Fruit fly (Drosophila melanogaster) whole organism, embryonic: Measurements from ENCODE around the gene Cul2.
A peak's percentile ranks its signal among the peaks of the same experiment; 100 is the strongest.

Experiments
- Adf1 ChIP-seq: fragments of 200-800 bp; sonication (Bioruptor generic); IDR thresholded peaks from 2 replicates; pipeline ENCODE4 v1.3.6; 2022; ENCODE audit warnings: missing biosample characterization, missing genetic modification characterization
- Aef1 ChIP-seq: fragments of 200-800 bp; sonication (Bioruptor generic); IDR thresholded peaks from 3 replicates; pipeline ENCODE4 v1.3.6; 2022; ENCODE audit warnings: missing biosample characterization, missing genetic modification characterization
- Atf-2 ChIP-seq: fragments of 200-800 bp; sonication (Bioruptor generic); optimal IDR thresholded peaks from 2 replicates; lab custom pipeline; 2016; ENCODE audit warnings: missing biosample characterization, missing genetic modification characterization
- BEAF-32 ChIP-seq: fragments of 200-800 bp; sonication (Bioruptor generic); optimal IDR thresholded peaks from 3 replicates; lab custom pipeline; 2017; ENCODE audit warnings: missing biosample characterization, missing genetic modification characterization, mild to moderate bottlenecking, moderate library complexity, missing genetic modification reagents
- CG10979 ChIP-seq: fragments of 200-800 bp; sonication (Bioruptor generic); optimal IDR thresholded peaks from 2 replicates; lab custom pipeline; 2018; ENCODE audit warnings: missing biosample characterization, mild to moderate bottlenecking, missing genetic modification characterization, moderate library complexity
- CG11093 ChIP-seq: fragments of 200-800 bp; sonication (Bioruptor generic); IDR thresholded peaks from 3 replicates; pipeline ENCODE4 v1.3.6; 2022; ENCODE audit warnings: missing biosample characterization, missing genetic modification characterization
- CG11247 ChIP-seq: fragments of 200-800 bp; sonication (Bioruptor generic); IDR thresholded peaks from 2 replicates; pipeline ENCODE4 v1.3.6; 2022; ENCODE audit warnings: missing biosample characterization, missing genetic modification characterization
- CG11504 ChIP-seq: fragments of 200-800 bp; sonication (Bioruptor generic); optimal IDR thresholded peaks from 3 replicates; lab custom pipeline; 2019; ENCODE audit warnings: missing biosample characterization, mild to moderate bottlenecking, missing genetic modification characterization, moderate library complexity
- CG12391 ChIP-seq: fragments of 200-800 bp; sonication (Bioruptor generic); optimal IDR thresholded peaks from 3 replicates; lab custom pipeline; 2018; ENCODE audit warnings: missing biosample characterization, mild to moderate bottlenecking, missing genetic modification characterization, moderate library complexity
- CG12659 ChIP-seq: fragments of 200-800 bp; sonication (Bioruptor generic); optimal IDR thresholded peaks from 3 replicates; lab custom pipeline; 2017; ENCODE audit warnings: mild to moderate bottlenecking, missing biosample characterization, missing genetic modification reagents, missing genetic modification characterization
- CG14667 ChIP-seq: fragments of 200-800 bp; sonication (Bioruptor generic); IDR thresholded peaks from 2 replicates; pipeline ENCODE4 v1.3.6; 2022; ENCODE audit warnings: missing biosample characterization, missing genetic modification characterization
- CG16813 ChIP-seq: fragments of 200-800 bp; sonication (Bioruptor generic); IDR thresholded peaks from 3 replicates; pipeline ENCODE4 v1.3.6; 2022; ENCODE audit warnings: missing biosample characterization, missing genetic modification characterization; ENCODE audit not compliant: partially characterized antibody
- CG18476 ChIP-seq: fragments of 200-800 bp; sonication (Bioruptor generic); optimal IDR thresholded peaks from 2 replicates; lab custom pipeline; 2016; ENCODE audit warnings: missing biosample characterization, mild to moderate bottlenecking, missing genetic modification characterization
- CG2116 ChIP-seq: fragments of 200-800 bp; sonication (Bioruptor generic); optimal IDR thresholded peaks from 3 replicates; lab custom pipeline; 2018; ENCODE audit warnings: missing biosample characterization, mild to moderate bottlenecking, missing genetic modification characterization
- CG31365 ChIP-seq: fragments of 200-800 bp; sonication (Bioruptor generic); optimal IDR thresholded peaks from 2 replicates; lab custom pipeline; 2018; ENCODE audit warnings: missing biosample characterization, mild to moderate bottlenecking, missing genetic modification characterization
- CG31441 ChIP-seq: fragments of 200-800 bp; sonication (Bioruptor generic); IDR thresholded peaks from 2 replicates; pipeline ENCODE4 v1.3.6; 2022; ENCODE audit warnings: missing biosample characterization, missing genetic modification characterization
- CG34224 ChIP-seq: fragments of 200-800 bp; sonication (Bioruptor generic); IDR thresholded peaks from 3 replicates; pipeline ENCODE4 v1.3.6; 2022; ENCODE audit warnings: missing biosample characterization, missing genetic modification characterization; ENCODE audit not compliant: partially characterized antibody
- CG6689 ChIP-seq: fragments of 200-800 bp; sonication (Bioruptor generic); IDR thresholded peaks from 2 replicates; pipeline ENCODE4 v1.3.6; 2022; ENCODE audit warnings: missing biosample characterization, missing genetic modification characterization
- CG6813 ChIP-seq: fragments of 200-800 bp; sonication (Bioruptor generic); optimal IDR thresholded peaks from 2 replicates; lab custom pipeline; 2017; ENCODE audit warnings: missing biosample characterization, missing genetic modification characterization, mild to moderate bottlenecking, moderate library complexity, missing genetic modification reagents
- CG7928 ChIP-seq: fragments of 200-800 bp; sonication (Bioruptor generic); optimal IDR thresholded peaks from 2 replicates; lab custom pipeline; 2017; ENCODE audit warnings: missing biosample characterization, mild to moderate bottlenecking, missing genetic modification characterization
- Dbx ChIP-seq: fragments of 200-800 bp; sonication (Bioruptor generic); IDR thresholded peaks from 3 replicates; pipeline ENCODE4 v1.3.6; 2022; ENCODE audit warnings: missing biosample characterization, missing genetic modification characterization
- Dll ChIP-seq: fragments of 200-800 bp; sonication (Bioruptor generic); IDR thresholded peaks from 4 replicates; pipeline ENCODE4 v1.3.6; 2022; ENCODE audit warnings: missing biosample characterization, missing genetic modification characterization; ENCODE audit not compliant: partially characterized antibody
- Dref ChIP-seq: fragments of 200-800 bp; sonication (Bioruptor generic); IDR thresholded peaks from 2 replicates; pipeline ENCODE4 v1.3.6; 2022; ENCODE audit warnings: missing biosample characterization, missing genetic modification characterization
- Ets97D ChIP-seq: fragments of 200-800 bp; sonication (Bioruptor generic); optimal IDR thresholded peaks from 3 replicates; lab custom pipeline; 2016; ENCODE audit warnings: missing biosample characterization, missing genetic modification characterization
- Lhr ChIP-seq: fragments of 200-800 bp; sonication (Bioruptor generic); optimal IDR thresholded peaks from 3 replicates; lab custom pipeline; 2017; ENCODE audit warnings: mild to moderate bottlenecking, missing biosample characterization, missing genetic modification reagents, missing genetic modification characterization
- PHDP ChIP-seq: fragments of 200-800 bp; sonication (Bioruptor generic); optimal IDR thresholded peaks from 3 replicates; lab custom pipeline; 2018; ENCODE audit warnings: missing biosample characterization, mild to moderate bottlenecking, missing genetic modification characterization, moderate library complexity
- Ravus ChIP-seq: fragments of 200-800 bp; sonication (Bioruptor generic); IDR thresholded peaks from 2 replicates; pipeline ENCODE4 v1.3.6; 2022; ENCODE audit warnings: missing biosample characterization, missing genetic modification characterization
- YL-1 ChIP-seq: fragments of 200-800 bp; sonication (Bioruptor generic); optimal IDR thresholded peaks from 3 replicates; lab custom pipeline; 2017; ENCODE audit warnings: missing biosample characterization, mild to moderate bottlenecking, missing genetic modification characterization
- ab ChIP-seq: fragments of 200-800 bp; sonication (Bioruptor generic); optimal IDR thresholded peaks from 2 replicates; lab custom pipeline; 2016; ENCODE audit warnings: missing biosample characterization, missing genetic modification characterization
- bab2 ChIP-seq: fragments of 200-800 bp; sonication (Bioruptor generic); optimal IDR thresholded peaks from 2 replicates; lab custom pipeline; 2016; ENCODE audit warnings: missing biosample characterization, missing genetic modification characterization
- cato ChIP-seq: fragments of 200-800 bp; sonication (Bioruptor generic); optimal IDR thresholded peaks from 2 replicates; lab custom pipeline; 2016; ENCODE audit warnings: missing biosample characterization, missing genetic modification characterization, borderline replicate concordance
- crp ChIP-seq, 2 experiments: fragments of 200-800 bp; sonication (Bioruptor generic); optimal IDR thresholded peaks; 2 replicates in 1 of 2; 3 replicates in 1 of 2; lab custom pipeline; 2017; ENCODE audit warnings: missing biosample characterization in 2 of 2, missing genetic modification characterization in 2 of 2, mild to moderate bottlenecking in 1 of 2, moderate library complexity in 1 of 2
- ems ChIP-seq: fragments of 200-800 bp; sonication (Bioruptor generic); optimal IDR thresholded peaks from 3 replicates; lab custom pipeline; 2016; ENCODE audit warnings: missing biosample characterization, missing genetic modification characterization
- exex ChIP-seq: fragments of 200-800 bp; sonication (Bioruptor generic); optimal IDR thresholded peaks from 4 replicates; lab custom pipeline; 2018; ENCODE audit warnings: missing biosample characterization, mild to moderate bottlenecking, missing genetic modification characterization, moderate library complexity
- fd102C ChIP-seq: fragments of 200-800 bp; sonication (Bioruptor generic); optimal IDR thresholded peaks from 2 replicates; lab custom pipeline; 2018; ENCODE audit warnings: missing biosample characterization, mild to moderate bottlenecking, missing genetic modification characterization, moderate library complexity
- gro ChIP-seq: fragments of 200-800 bp; sonication (Bioruptor generic); optimal IDR thresholded peaks from 2 replicates; lab custom pipeline; 2016; ENCODE audit warnings: missing biosample characterization, missing genetic modification characterization
- gsb ChIP-seq: fragments of 200-800 bp; sonication (Bioruptor generic); IDR thresholded peaks from 2 replicates; pipeline ENCODE4 v1.3.6; 2022; ENCODE audit warnings: missing biosample characterization, missing genetic modification characterization
- jumu ChIP-seq: fragments of 200-800 bp; sonication (Bioruptor generic); optimal IDR thresholded peaks from 3 replicates; lab custom pipeline; 2016; ENCODE audit warnings: missing biosample characterization, missing genetic modification characterization
- nau ChIP-seq: fragments of 200-800 bp; sonication (Bioruptor generic); optimal IDR thresholded peaks from 3 replicates; lab custom pipeline; 2017; ENCODE audit warnings: missing biosample characterization, mild to moderate bottlenecking, missing genetic modification characterization, missing genetic modification reagents
- odd ChIP-seq: fragments of 200-800 bp; sonication (Bioruptor generic); optimal IDR thresholded peaks from 2 replicates; lab custom pipeline; 2017; ENCODE audit warnings: missing biosample characterization, mild to moderate bottlenecking, missing genetic modification characterization
- prd ChIP-seq, 3 experiments: fragments of >200 bp in 2 of 3; fragments of 200-800 bp in 1 of 3; sonication (Bioruptor generic) in 1 of 3; optimal IDR thresholded peaks in 2 of 3; IDR thresholded peaks in 1 of 3; 2 replicates in 2 of 3; 3 replicates in 1 of 3; pipeline versions ENCODE4 v1.3.6 to Lab custom; 2017 to 2022; ENCODE audit warnings: missing biosample characterization in 1 of 3, missing genetic modification characterization in 1 of 3
- psq ChIP-seq: fragments of 200-800 bp; sonication (Bioruptor generic); optimal IDR thresholded peaks from 2 replicates; lab custom pipeline; 2017; ENCODE audit warnings: missing biosample characterization, missing genetic modification characterization
- pum ChIP-seq: fragments of 200-800 bp; sonication (Bioruptor generic); optimal IDR thresholded peaks from 2 replicates; lab custom pipeline; 2016; ENCODE audit warnings: missing biosample characterization, missing genetic modification characterization
- run ChIP-seq: fragments of 200-800 bp; sonication (Bioruptor generic); optimal IDR thresholded peaks from 3 replicates; lab custom pipeline; 2018; ENCODE audit warnings: missing biosample characterization, mild to moderate bottlenecking, missing genetic modification characterization
- slou ChIP-seq: fragments of 200-800 bp; sonication (Bioruptor generic); optimal IDR thresholded peaks from 3 replicates; lab custom pipeline; 2016; ENCODE audit warnings: missing biosample characterization, missing genetic modification characterization
- trh ChIP-seq: fragments of 200-800 bp; sonication (Bioruptor generic); optimal IDR thresholded peaks from 2 replicates; lab custom pipeline; 2016; ENCODE audit warnings: missing biosample characterization, missing genetic modification characterization
- unc-4 ChIP-seq: fragments of 200-800 bp; sonication (Bioruptor generic); IDR thresholded peaks from 2 replicates; pipeline ENCODE4 v1.3.6; 2022; ENCODE audit warnings: missing biosample characterization, missing genetic modification characterization; ENCODE audit not compliant: partially characterized antibody
- unpg ChIP-seq: fragments of 200-800 bp; sonication (Bioruptor generic); optimal IDR thresholded peaks from 3 replicates; lab custom pipeline; 2018; ENCODE audit warnings: missing biosample characterization, mild to moderate bottlenecking, missing genetic modification characterization, moderate library complexity

Cul2 gene

dm6 chr2L:21623685-21624471 lies 34.7 kb upstream of the Cul2 start, which contains the start of gene CG2201 (continued):
- TF ChIP-seq CG16813 (GFP tag; lab: Robert Waterston, UW) (no peak), slou (no peak), Lhr (GFP tag; lab: Kevin White, UChicago) (peak; percentile 83), YL-1 (GFP tag; lab: Kevin White, UChicago) (no peak), ab (GFP tag; lab: Kevin White, UChicago) (no peak), gsb (GFP tag; lab: Robert Waterston, UW) (no peak), CG34224 (no peak), crp (GFP tag; optimal IDR thresholded peaks at IDR 0.05; lab: Kevin White, UChicago) (peak in 1 of 2 experiments; percentile 5), ems (GFP tag; lab: Kevin White, UChicago) (no peak), Dll (no peak), PHDP (tag; lab: Kevin White, UChicago) (peak; percentile 62), CG18476 (no peak), CG31441 (GFP tag; lab: Robert Waterston, UW) (peak; percentile 30), jumu (GFP tag; lab: Kevin White, UChicago) (no peak), CG12391 (peak; percentile 44), CG10979 (tag; lab: Kevin White, UChicago) (peak; percentile 25), Atf-2 (no peak), prd (optimal IDR thresholded peaks at IDR 0.05; lab: Kevin White, UChicago) (no peak), prd (GFP tag; IDR thresholded peaks at IDR 0.05; lab: Robert Waterston, UW) (peak; percentile 57; the same call in 2 of the 3 replicates), unpg (GFP tag; lab: Kevin White, UChicago) (peak; percentile 54), gro (GFP tag; lab: Kevin White, UChicago) (no peak), CG6813 (GFP tag; lab: Kevin White, UChicago) (peak; percentile 14), CG31365 (tag; lab: Kevin White, UChicago) (no peak), Dref (GFP tag; lab: Robert Waterston, UW) (no peak), Ets97D (no peak), psq (GFP tag; lab: Kevin White, UChicago) (peak; percentile 37), Adf1 (GFP tag; lab: Robert Waterston, UW) (no peak), CG11093 (no peak), CG12659 (GFP tag; lab: Kevin White, UChicago) (peak; percentile 70), CG11247 (peak; percentile 61), nau (GFP tag; lab: Kevin White, UChicago) (peak; percentile 40), CG6689 (GFP tag; lab: Robert Waterston, UW) (peak; percentile 38), fd102C (GFP tag; lab: Kevin White, UChicago) (no peak), Ravus (GFP tag; lab: Robert Waterston, UW) (no peak; the same call in 1 of the 2 replicates), run (tag; lab: Kevin White, UChicago) (peak; percentile 42), cato (GFP tag; lab: Kevin White, UChicago) (peak; percentile 2), CG11504 (tag; lab: Kevin White, UChicago) (peak; percentile 64), Aef1 (GFP tag; lab: Robert Waterston, UW) (peak; percentile 47; the same call in 2 of the 3 replicates), pum (no peak), trh (GFP tag; lab: Kevin White, UChicago) (peak; percentile 56), CG7928 (GFP tag; lab: Kevin White, UChicago) (no peak), CG14667 (GFP tag; lab: Robert Waterston, UW) (no peak), odd (peak; percentile 39), exex (tag; lab: Kevin White, UChicago) (no peak), unc-4 (no peak), CG2116 (GFP tag; lab: Kevin White, UChicago) (peak; percentile 42), bab2 (peak; percentile 29), BEAF-32 (GFP tag; lab: Kevin White, UChicago) (no peak), Dbx (GFP tag; lab: Robert Waterston, UW) (no peak)
